Worm (Caenorhabditis elegans) whole organism, early embryonic: ENCODE data around the gene ZK1290.14.

ENCODE experiments used
- F13C5.2 ChIP-seq: sonication (generic microtip); optimal IDR thresholded peaks from 2 replicates; lab custom pipeline; 2017; ENCODE audit warnings: mild to moderate bottlenecking, missing genetic modification characterization, inconsistent platforms, missing compliant biosample characterization
- aly-1 ChIP-seq: sonication (generic microtip); optimal IDR thresholded peaks from 2 replicates; lab custom pipeline; 2016; ENCODE audit warnings: missing genetic modification characterization, missing compliant biosample characterization
- ama-1 ChIP-seq: fragments of 150-350 bp; optimal IDR thresholded peaks from 2 replicates; lab custom pipeline; 2014
- ceh-36 ChIP-seq: sonication (generic microtip); optimal IDR thresholded peaks from 2 replicates; lab custom pipeline; 2016; ENCODE audit warnings: missing genetic modification characterization, inconsistent platforms, missing compliant biosample characterization
- ets-7 ChIP-seq: sonication (generic microtip); optimal IDR thresholded peaks from 2 replicates; lab custom pipeline; 2016; ENCODE audit warnings: missing genotype, missing genetic modification characterization, missing compliant biosample characterization
- flt-1 ChIP-seq: fragments of 200-800 bp; sonication (Bioruptor generic); IDR thresholded peaks from 2 replicates; pipeline ENCODE4 v1.3.6; 2022; ENCODE audit warnings: missing genetic modification characterization, missing compliant biosample characterization
- hmbx-1 ChIP-seq: sonication (generic microtip); optimal IDR thresholded peaks from 2 replicates; lab custom pipeline; 2016; ENCODE audit warnings: mild to moderate bottlenecking, missing genetic modification characterization, missing compliant biosample characterization
- pes-1 ChIP-seq: fragments of 200-800 bp; sonication (Bioruptor generic); IDR thresholded peaks from 2 replicates; pipeline ENCODE4 v1.3.6; 2022; ENCODE audit warnings: missing genetic modification reagents, missing genetic modification characterization, missing compliant biosample characterization
- scrt-1 ChIP-seq: fragments of 200-800 bp; sonication (Bioruptor generic); IDR thresholded peaks from 2 replicates; pipeline ENCODE4 v1.3.6; 2022; ENCODE audit warnings: missing genetic modification characterization, missing compliant biosample characterization
- sea-1 ChIP-seq: fragments of 200-800 bp; sonication (Bioruptor generic); conservative IDR thresholded peaks from 2 replicates; pipeline ENCODE4 v1.3.6; 2022; ENCODE audit warnings: missing genetic modification characterization, missing compliant biosample characterization
- tbx-37 ChIP-seq: fragments of 200-800 bp; sonication (Bioruptor generic); conservative IDR thresholded peaks from 2 replicates; pipeline ENCODE4 v1.3.6; 2022; ENCODE audit warnings: missing genetic modification reagents, missing genetic modification characterization, missing compliant biosample characterization

- TF ChIP-seq ama-1 (lab: Kevin White, UChicago) (no peak), hmbx-1 (tag; lab: Kevin White, UChicago) (no peak), flt-1 (GFP tag; lab: Robert Waterston, UW) (no peak), sea-1 (GFP tag; lab: Robert Waterston, UW) (no peak), ets-7 (tag; lab: Kevin White, UChicago) (no peak), aly-1 (tag; lab: Kevin White, UChicago) (no peak), scrt-1 (GFP tag; lab: Robert Waterston, UW) (no peak), tbx-37 (no peak), ceh-36 (no peak), F13C5.2 (tag; lab: Kevin White, UChicago) (no peak), pes-1 (GFP tag; lab: Robert Waterston, UW) (no peak)
Measured at ce11 chrII:7599357-7599756, 44.0 kb upstream of the ZK1290.14 start, which contains the start of gene npp-21.
